Fruit fly (Drosophila melanogaster): ENCODE results near the gene CG5535.
"Not testable (repeated sequence)": the region's sequence is repeated elsewhere in the genome, so short reads cannot be mapped to it uniquely, and the experiment has no call there.

The CG5535 gene

dm6 chr3L:17856655-17857479 lies at the start of gene CG5535:
Gene CG5535 (minus strand): TSS chr3L:17856794.
- peak; percentile 40 for TF ChIP-seq CG17801 (GFP tag; optimal IDR thresholded peaks at IDR 0.05; ENCODE audit: partially characterized antibody)

DNA sequence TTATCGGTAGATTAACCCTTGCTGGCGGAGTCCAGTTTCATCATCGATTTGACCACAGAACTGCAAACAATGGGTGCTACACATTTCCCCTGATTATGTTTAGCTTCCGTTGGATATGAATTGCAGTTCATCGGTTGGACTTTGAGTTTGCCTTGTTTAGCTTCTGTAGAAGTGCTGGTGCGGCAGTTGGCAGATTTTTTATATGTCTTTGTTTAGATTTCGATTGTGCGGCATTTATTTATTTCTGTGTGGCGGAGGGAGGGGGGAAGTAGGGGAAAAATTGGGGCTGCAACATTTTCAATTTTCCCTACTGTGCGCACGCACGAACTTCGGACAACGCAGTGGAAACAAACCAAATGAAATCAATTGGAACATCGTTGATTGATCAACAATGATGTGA lies 49.2 kb upstream of the CG5535 start:
- TF ChIP-seq CG17801 (GFP tag; optimal IDR thresholded peaks at IDR 0.05; ENCODE audit: partially characterized antibody): peak; percentile 10

dm6 chr3L:17904593-17904992 lies 48.0 kb upstream of the CG5535 start:
- TF ChIP-seq CG17801 (GFP tag; optimal IDR thresholded peaks at IDR 0.05; ENCODE audit: partially characterized antibody): no peak

dm6 chr3L:17903813-17904416 lies 47.3 kb upstream of the CG5535 start:
- no peak for TF ChIP-seq CG17801 (GFP tag; optimal IDR thresholded peaks at IDR 0.05; ENCODE audit: partially characterized antibody)

DNA sequence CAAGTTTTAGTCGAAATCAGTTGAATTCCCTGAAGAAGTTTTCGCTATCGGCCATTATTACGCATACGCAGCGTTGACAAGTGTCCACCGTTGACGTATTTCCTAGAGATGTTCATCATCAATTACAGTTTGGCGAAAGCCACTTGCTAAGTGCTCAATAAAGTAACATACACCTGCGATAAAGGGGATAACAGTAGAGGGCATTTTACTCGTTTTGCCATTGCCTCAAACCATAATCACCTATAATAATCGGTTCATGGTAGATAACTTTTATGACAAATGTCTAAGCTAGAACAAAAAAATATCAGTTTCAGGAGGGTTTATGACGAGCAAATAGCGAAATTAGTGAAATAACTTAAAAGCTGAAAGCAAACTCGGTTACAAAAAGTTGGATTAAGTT lies 46.0 kb upstream of the CG5535 start:
- TF ChIP-seq CG17801 (GFP tag; optimal IDR thresholded peaks at IDR 0.05; ENCODE audit: partially characterized antibody): peak; percentile 43

- no peak for TF ChIP-seq CG17801 (GFP tag; optimal IDR thresholded peaks at IDR 0.05; ENCODE audit: partially characterized antibody)
Observed at dm6 chr3L:17902186-17902585, 45.6 kb upstream of the CG5535 start.

- no peak for TF ChIP-seq CG17801 (GFP tag; optimal IDR thresholded peaks at IDR 0.05; ENCODE audit: partially characterized antibody)
Observed at dm6 chr3L:17898606-17899005, 42.0 kb upstream of the CG5535 start.

- no peak for TF ChIP-seq CG17801 (GFP tag; optimal IDR thresholded peaks at IDR 0.05; ENCODE audit: partially characterized antibody)
Observed at dm6 chr3L:17895815-17896275, 39.3 kb upstream of the CG5535 start, which contains the start of gene Tsp74F. Gene Tsp74F (minus strand): TSS chr3L:17895862.

DNA sequence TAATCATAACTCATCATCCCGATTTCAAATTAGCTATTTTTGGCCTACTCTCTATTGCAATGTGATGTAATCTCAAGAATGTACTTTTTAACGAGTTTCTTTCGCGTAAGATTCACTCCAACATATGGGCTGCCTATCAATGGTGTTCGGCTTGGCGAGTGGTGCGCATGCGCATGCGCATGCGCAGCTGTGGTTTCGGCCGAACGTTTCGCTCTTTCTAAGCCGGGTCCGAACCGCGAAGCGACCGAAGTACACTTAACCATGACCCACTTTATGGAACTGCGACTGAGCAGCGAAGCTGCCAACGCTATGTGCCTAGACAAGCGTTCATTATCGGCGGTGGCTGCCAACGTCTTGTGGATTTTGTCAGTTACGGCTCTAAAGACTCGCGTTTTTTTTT lies 37.1 kb upstream of the CG5535 start:
- TF ChIP-seq CG17801 (GFP tag; optimal IDR thresholded peaks at IDR 0.05; ENCODE audit: partially characterized antibody): no peak

DNA sequence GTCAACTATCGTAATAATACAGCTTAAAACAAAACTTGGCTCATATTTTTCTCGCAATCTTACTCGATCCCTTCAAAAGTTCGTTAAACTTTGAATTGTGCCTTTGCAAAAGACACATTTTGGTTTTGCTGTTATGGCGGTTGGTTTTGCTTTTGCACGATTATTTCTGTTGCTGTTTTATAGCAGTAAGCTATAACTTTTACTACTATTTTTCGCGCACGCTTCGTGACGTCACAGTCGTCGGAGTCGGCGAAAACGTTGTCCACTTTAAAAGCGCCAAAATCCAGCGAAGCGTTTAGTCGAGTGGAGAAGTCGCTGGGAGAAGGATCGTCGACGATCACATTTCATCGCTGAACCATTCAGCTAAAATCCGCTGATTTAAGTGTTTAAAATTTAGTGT lies 30.8 kb upstream of the CG5535 start, which contains the start of gene CG7402:
CG7402 (plus strand) TSS at position 313 of the 400 bp plus-strand sequence.
- no peak for TF ChIP-seq CG17801 (GFP tag; optimal IDR thresholded peaks at IDR 0.05; ENCODE audit: partially characterized antibody)

dm6 chr3L:17886545-17886944 lies 30.0 kb upstream of the CG5535 start, which contains the start of gene CG16775:
Gene CG16775 (minus strand): TSS chr3L:17886645.
- TF ChIP-seq CG17801 (GFP tag; optimal IDR thresholded peaks at IDR 0.05; ENCODE audit: partially characterized antibody): no peak

DNA sequence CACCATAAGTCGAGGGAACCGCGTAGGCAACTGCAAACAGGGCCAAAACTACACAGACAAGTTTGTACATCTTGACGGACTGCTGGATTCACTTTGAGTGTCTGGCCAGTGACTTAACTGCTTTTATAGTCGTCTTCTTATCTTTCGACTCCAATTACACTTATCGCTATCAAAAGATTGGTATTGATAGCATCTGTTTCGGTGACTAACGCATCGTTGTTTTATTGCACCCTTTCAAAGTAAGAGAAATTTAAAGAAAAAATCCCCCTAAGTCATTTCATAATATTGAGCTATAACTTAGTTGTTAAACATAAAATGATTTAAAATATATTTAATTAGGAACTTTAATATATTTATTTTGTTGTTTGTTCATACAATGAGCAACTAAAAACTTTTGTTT lies 27.7 kb upstream of the CG5535 start, which contains the start of gene CG5506:
CG5506 (minus strand) TSS at position 101 of the 400 bp plus-strand sequence.
- no peak for TF ChIP-seq CG17801 (GFP tag; optimal IDR thresholded peaks at IDR 0.05; ENCODE audit: partially characterized antibody)

DNA sequence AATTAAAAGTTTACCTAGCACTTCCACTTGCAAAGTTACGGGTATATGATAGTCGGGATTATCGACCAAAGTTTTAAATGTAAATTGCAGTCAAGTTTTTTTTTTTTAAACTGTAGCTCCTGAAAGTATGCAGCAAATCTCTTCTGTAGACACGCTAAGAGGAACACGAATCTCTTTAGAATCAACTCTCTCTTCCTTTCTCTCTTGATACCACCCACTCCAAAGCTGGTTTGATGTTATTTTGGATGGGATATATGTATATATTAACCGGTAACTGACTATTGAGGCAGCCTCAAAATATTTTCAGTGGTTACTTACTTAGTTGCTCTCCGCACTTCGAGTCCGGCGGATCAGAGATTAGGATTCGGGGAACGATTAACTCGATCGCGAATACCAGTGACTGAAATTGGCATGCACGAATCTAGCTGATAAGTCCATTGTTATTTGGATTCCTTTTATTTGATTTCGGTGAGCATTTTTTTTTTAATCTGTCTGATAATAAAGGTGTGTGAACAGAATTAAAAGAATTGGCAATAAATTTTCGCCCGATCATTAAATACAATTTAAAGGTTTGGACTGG lies 22.3 kb upstream of the CG5535 start, which contains the start of gene CG7408:
CG7408 (plus strand) TSS at position 316 of the 580 bp plus-strand sequence.
- TF ChIP-seq CG17801 (GFP tag; optimal IDR thresholded peaks at IDR 0.05; ENCODE audit: partially characterized antibody): peak; percentile 9

- not testable (repeated sequence) for TF ChIP-seq CG17801 (GFP tag; optimal IDR thresholded peaks at IDR 0.05; ENCODE audit: partially characterized antibody)
Observed at dm6 chr3L:17858174-17858573, 1.6 kb upstream of the CG5535 start, which contains the start of gene CG34002. Gene CG34002 (plus strand): TSS chr3L:17858474.

- TF ChIP-seq CG17801 (GFP tag; optimal IDR thresholded peaks at IDR 0.05; ENCODE audit: partially characterized antibody): no peak
Observed at dm6 chr3L:17849517-17849916, 7.1 kb downstream of the CG5535 start, which contains the start of gene TrpRS-m. Gene TrpRS-m (plus strand): TSS chr3L:17849727.
